Fruit fly (Drosophila melanogaster) whole organism, embryonic: Measurements from ENCODE around the gene Tengl3.

Experiments
- BtbVII ChIP-seq: fragments of 200-800 bp; sonication (Bioruptor generic); optimal IDR thresholded peaks from 3 replicates; lab custom pipeline; 2017; ENCODE audit warnings: missing biosample characterization, mild to moderate bottlenecking, missing genetic modification characterization
- CG15479 ChIP-seq: fragments of 200-800 bp; sonication (Bioruptor generic); optimal IDR thresholded peaks from 3 replicates; lab custom pipeline; 2019; ENCODE audit warnings: missing biosample characterization, mild to moderate bottlenecking, missing genetic modification characterization, moderate library complexity
- CG15514 ChIP-seq: fragments of 200-800 bp; sonication (Bioruptor generic); optimal IDR thresholded peaks from 3 replicates; lab custom pipeline; 2017; ENCODE audit warnings: missing biosample characterization, missing genetic modification characterization, mild to moderate bottlenecking, moderate library complexity, missing genetic modification reagents
- CG1792 ChIP-seq: fragments of 200-800 bp; sonication (Bioruptor generic); optimal IDR thresholded peaks from 2 replicates; lab custom pipeline; 2016; ENCODE audit warnings: missing biosample characterization, missing genetic modification characterization
- CG2199 ChIP-seq: fragments of 200-800 bp; sonication (Bioruptor generic); IDR thresholded peaks from 3 replicates; pipeline ENCODE4 v1.3.6; 2022; ENCODE audit warnings: missing biosample characterization, missing genetic modification characterization
- CG30431 ChIP-seq: fragments of 200-800 bp; sonication (Bioruptor generic); optimal IDR thresholded peaks from 2 replicates; lab custom pipeline; 2017; ENCODE audit warnings: missing biosample characterization, missing genetic modification characterization
- CG31388 ChIP-seq: fragments of 200-800 bp; sonication (Bioruptor generic); optimal IDR thresholded peaks from 2 replicates; lab custom pipeline; 2016; ENCODE audit warnings: missing biosample characterization, missing genetic modification characterization
- CG34376 ChIP-seq: fragments of 200-800 bp; sonication (Bioruptor generic); optimal IDR thresholded peaks from 2 replicates; lab custom pipeline; 2018; ENCODE audit warnings: missing biosample characterization, mild to moderate bottlenecking, missing genetic modification characterization
- CG42726 ChIP-seq: fragments of 200-800 bp; sonication (Bioruptor generic); IDR thresholded peaks from 2 replicates; pipeline ENCODE4 v1.3.6; 2022; ENCODE audit warnings: missing biosample characterization, missing genetic modification characterization; ENCODE audit not compliant: partially characterized antibody
- CG4707 ChIP-seq: fragments of 200-800 bp; sonication (Bioruptor generic); optimal IDR thresholded peaks from 2 replicates; lab custom pipeline; 2018; ENCODE audit warnings: missing biosample characterization, mild to moderate bottlenecking, missing genetic modification characterization, moderate library complexity
- CG6272 ChIP-seq: fragments of 200-800 bp; sonication (Bioruptor generic); IDR thresholded peaks from 2 replicates; pipeline ENCODE4 v1.3.6; 2022; ENCODE audit warnings: missing biosample characterization, missing genetic modification characterization
- CG8290 ChIP-seq, 3 experiments: fragments of 200-800 bp; sonication (Bioruptor generic); optimal IDR thresholded peaks; 2 replicates each; lab custom pipeline; 2016 to 2019; ENCODE audit warnings: missing biosample characterization in 3 of 3, missing genetic modification characterization in 3 of 3, mild to moderate bottlenecking in 2 of 3, moderate library complexity in 1 of 3
- CG9932 ChIP-seq: fragments of 200-800 bp; sonication (Bioruptor generic); IDR thresholded peaks from 2 replicates; pipeline ENCODE4 v1.3.6; 2022; ENCODE audit warnings: missing biosample characterization, missing genetic modification characterization
- Dbx ChIP-seq: fragments of 200-800 bp; sonication (Bioruptor generic); IDR thresholded peaks from 3 replicates; pipeline ENCODE4 v1.3.6; 2022; ENCODE audit warnings: missing biosample characterization, missing genetic modification characterization
- Drgx ChIP-seq: fragments of 200-800 bp; sonication (Bioruptor generic); IDR thresholded peaks from 2 replicates; pipeline ENCODE4 v1.3.6; 2022; ENCODE audit warnings: missing biosample characterization, missing genetic modification characterization
- Fer3 ChIP-seq: fragments of 200-800 bp; sonication (Bioruptor generic); optimal IDR thresholded peaks from 2 replicates; lab custom pipeline; 2018; ENCODE audit warnings: missing biosample characterization, mild to moderate bottlenecking, missing genetic modification characterization, moderate library complexity
- HLH4C ChIP-seq: fragments of 200-800 bp; sonication (Bioruptor generic); IDR thresholded peaks from 3 replicates; pipeline ENCODE4 v1.3.6; 2022; ENCODE audit warnings: missing biosample characterization, missing genetic modification characterization; ENCODE audit not compliant: partially characterized antibody
- Med ChIP-seq: fragments of 200-800 bp; sonication (Bioruptor generic); peaks from one replicate; lab custom pipeline; 2016; ENCODE audit warnings: missing biosample characterization, missing genetic modification characterization, mild to moderate bottlenecking, inconsistent platforms, moderate library complexity
- Mrtf ChIP-seq: fragments of 200-800 bp; sonication (Bioruptor generic); IDR thresholded peaks from 3 replicates; pipeline ENCODE4 v1.3.6; 2022; ENCODE audit warnings: missing biosample characterization, missing genetic modification characterization
- Pdp1 ChIP-seq, 2 experiments: fragments of 200-800 bp; sonication (Bioruptor generic); optimal IDR thresholded peaks; 3 replicates each; lab custom pipeline; 2016; ENCODE audit warnings: missing biosample characterization in 2 of 2, missing genetic modification characterization in 2 of 2, mild to moderate bottlenecking in 1 of 2, moderate library complexity in 1 of 2
- ara ChIP-seq: fragments of 200-800 bp; sonication (Bioruptor generic); IDR thresholded peaks from 2 replicates; pipeline ENCODE4 v1.3.6; 2022; ENCODE audit warnings: missing biosample characterization, missing genetic modification characterization
- corto ChIP-seq: fragments of 200-800 bp; sonication (Bioruptor generic); optimal IDR thresholded peaks from 2 replicates; lab custom pipeline; 2016; ENCODE audit warnings: missing biosample characterization, mild to moderate bottlenecking, missing genetic modification characterization, moderate library complexity
- crol ChIP-seq: fragments of 200-800 bp; sonication (Bioruptor generic); IDR thresholded peaks from 2 replicates; pipeline ENCODE4 v1.3.6; 2022; ENCODE audit warnings: missing biosample characterization, missing genetic modification characterization
- exex ChIP-seq: fragments of 200-800 bp; sonication (Bioruptor generic); optimal IDR thresholded peaks from 4 replicates; lab custom pipeline; 2018; ENCODE audit warnings: missing biosample characterization, mild to moderate bottlenecking, missing genetic modification characterization, moderate library complexity
- grn ChIP-seq: fragments of 200-800 bp; sonication (Bioruptor generic); optimal IDR thresholded peaks from 3 replicates; lab custom pipeline; 2017; ENCODE audit warnings: missing biosample characterization, missing genetic modification characterization
- lab ChIP-seq: fragments of 200-800 bp; sonication (Bioruptor generic); optimal IDR thresholded peaks from 3 replicates; lab custom pipeline; 2017; ENCODE audit warnings: missing biosample characterization, missing genetic modification characterization, mild to moderate bottlenecking, moderate library complexity, missing genetic modification reagents
- lbe ChIP-seq: fragments of 200-800 bp; sonication (Bioruptor generic); optimal IDR thresholded peaks from 2 replicates; lab custom pipeline; 2016; ENCODE audit warnings: missing biosample characterization, mild to moderate bottlenecking, missing genetic modification characterization
- maf-S ChIP-seq: fragments of 200-800 bp; sonication (Bioruptor generic); optimal IDR thresholded peaks from 2 replicates; lab custom pipeline; 2016; ENCODE audit warnings: missing biosample characterization, missing genetic modification characterization
- mirr ChIP-seq: fragments of 200-800 bp; sonication (Bioruptor generic); optimal IDR thresholded peaks from 3 replicates; lab custom pipeline; 2018; ENCODE audit warnings: missing biosample characterization, mild to moderate bottlenecking, missing genetic modification characterization
- repo ChIP-seq: fragments of 200-800 bp; sonication (Bioruptor generic); optimal IDR thresholded peaks from 2 replicates; lab custom pipeline; 2016; ENCODE audit warnings: missing biosample characterization, missing genetic modification characterization
- ro ChIP-seq: fragments of 200-800 bp; sonication (Bioruptor generic); IDR thresholded peaks from 2 replicates; pipeline ENCODE4 v1.3.6; 2022; ENCODE audit warnings: missing biosample characterization, missing genetic modification characterization
- sd ChIP-seq: fragments of 200-800 bp; sonication (Bioruptor generic); optimal IDR thresholded peaks from 3 replicates; lab custom pipeline; 2018; ENCODE audit warnings: missing biosample characterization, mild to moderate bottlenecking, missing genetic modification characterization, moderate library complexity
- sens ChIP-seq: fragments of 200-800 bp; sonication (Bioruptor generic); peaks from one replicate; lab custom pipeline; 2016; ENCODE audit warnings: missing biosample characterization, missing genetic modification characterization
- shn ChIP-seq: fragments of 200-800 bp; sonication (Bioruptor generic); optimal IDR thresholded peaks from 3 replicates; lab custom pipeline; 2016; ENCODE audit warnings: missing biosample characterization, missing genetic modification characterization
- sr ChIP-seq: fragments of 200-800 bp; sonication (Bioruptor generic); IDR thresholded peaks from 3 replicates; pipeline ENCODE4 v1.3.6; 2022; ENCODE audit warnings: missing biosample characterization, missing genetic modification characterization
- sug ChIP-seq: fragments of 200-800 bp; optimal IDR thresholded peaks from 2 replicates; lab custom pipeline; 2019; ENCODE audit warnings: missing biosample characterization, mild to moderate bottlenecking, missing genetic modification characterization, moderate library complexity
- tll ChIP-seq, 2 experiments: fragments of 200-800 bp in 1 of 2; fragments of >200 bp in 1 of 2; sonication (Bioruptor generic) in 1 of 2; optimal IDR thresholded peaks; 2 replicates each; lab custom pipeline; 2017 to 2019; ENCODE audit warnings: missing biosample characterization in 2 of 2, missing genetic modification characterization in 2 of 2, mild to moderate bottlenecking in 1 of 2, moderate library complexity in 1 of 2
- zfh1 ChIP-seq: fragments of 200-800 bp; sonication (Bioruptor generic); IDR thresholded peaks from 3 replicates; pipeline ENCODE4 v1.3.6; 2022; ENCODE audit warnings: missing biosample characterization, missing genetic modification characterization

The Tengl3 gene

DNA sequence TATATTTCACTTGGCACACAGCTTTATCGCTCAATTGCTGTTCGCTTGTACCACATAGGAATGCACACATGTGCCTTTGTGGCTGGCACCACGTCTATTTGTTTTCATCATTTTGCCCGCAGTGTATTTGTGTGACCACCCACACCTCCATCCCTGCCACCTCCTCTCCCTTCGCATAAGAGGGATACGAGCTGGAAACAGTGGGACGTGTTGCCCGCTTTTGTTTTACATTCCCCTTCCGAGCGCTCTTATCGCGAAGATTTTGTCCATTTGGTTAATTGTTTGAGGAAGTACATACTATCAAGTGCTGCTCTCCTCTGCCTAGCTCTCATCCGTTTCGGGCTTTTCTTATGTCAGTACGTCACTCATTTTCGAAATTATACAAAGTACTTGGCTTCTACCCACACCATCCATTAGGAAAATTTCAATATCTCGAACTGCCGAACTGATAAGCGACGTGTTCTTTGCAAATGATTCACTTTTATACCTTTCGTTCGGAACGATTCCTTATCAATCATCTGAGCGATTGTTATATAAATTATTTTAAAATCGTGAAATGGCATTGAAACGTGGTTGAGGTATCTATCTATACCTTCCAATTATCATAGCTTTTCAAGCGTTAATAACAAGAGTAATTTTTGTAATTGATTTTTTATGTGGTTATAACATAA, 9.7 kb downstream of the Tengl3 start:
- TF ChIP-seq HLH4C (GFP tag; lab: Robert Waterston, UW): 0 out of 3 replicates have a peak, but pooled peaks have one; percentile 16
- no peak for TF ChIP-seq maf-S (GFP tag; lab: Kevin White, UChicago)
- TF ChIP-seq lbe (GFP tag; lab: Kevin White, UChicago): peak; percentile 10
- no peak for TF ChIP-seq CG30431
- peak; percentile 13 for TF ChIP-seq sug (tag; lab: Kevin White, UChicago)
- TF ChIP-seq CG31388: no peak
- TF ChIP-seq repo (GFP tag; lab: Kevin White, UChicago): no peak
- TF ChIP-seq lab (GFP tag; lab: Kevin White, UChicago): peak; percentile 29
- TF ChIP-seq corto (GFP tag; lab: Kevin White, UChicago): peak; percentile 9
- TF ChIP-seq Mrtf: 0 out of 3 replicates have a peak, but pooled peaks have one; percentile 26
- no peak for TF ChIP-seq shn (GFP tag; lab: Kevin White, UChicago)
- TF ChIP-seq CG4707 (GFP tag; lab: Kevin White, UChicago): peak; percentile 16
- TF ChIP-seq sd (tag; lab: Kevin White, UChicago): peak; percentile 34
- peak; percentile 18; the same call in 1 of the 2 replicates for TF ChIP-seq ara (GFP tag; lab: Robert Waterston, UW)
- TF ChIP-seq CG1792 (GFP tag; lab: Kevin White, UChicago): no peak
- TF ChIP-seq crol: peak; percentile 87
- no peak for TF ChIP-seq CG15514 (GFP tag; lab: Kevin White, UChicago)
- TF ChIP-seq Fer3 (tag; lab: Kevin White, UChicago): no peak
- TF ChIP-seq Dbx (GFP tag; lab: Robert Waterston, UW): 0 out of 3 replicates have a peak, but pooled peaks have one; percentile 22
- peak; percentile 60; the same call in 2 of the 3 replicates for TF ChIP-seq sr (GFP tag; lab: Robert Waterston, UW)
- 0 out of 2 replicates have a peak, but pooled peaks have one; percentile 10 for TF ChIP-seq CG9932 (GFP tag; lab: Robert Waterston, UW)
- no peak for TF ChIP-seq ro
- TF ChIP-seq CG2199: peak; percentile 32; the same call in 1 of the 3 replicates
- TF ChIP-seq tll (GFP tag; optimal IDR thresholded peaks at IDR 0.05; lab: Kevin White, UChicago): no peak
- 0 out of 3 replicates have a peak, but pooled peaks have one; percentile 14 for TF ChIP-seq zfh1 (GFP tag; lab: Robert Waterston, UW)
- peak; percentile 62 for TF ChIP-seq BtbVII (GFP tag; lab: Kevin White, UChicago)
- TF ChIP-seq CG15479: peak; percentile 30
- TF ChIP-seq CG34376 (GFP tag; lab: Kevin White, UChicago): peak; percentile 38
- peak; percentile 71 for TF ChIP-seq grn (GFP tag; lab: Kevin White, UChicago)
- no peak for TF ChIP-seq CG42726 (GFP tag; lab: Robert Waterston, UW)
- TF ChIP-seq CG8290 (GFP tag; optimal IDR thresholded peaks at IDR 0.05; lab: Kevin White, UChicago): no peak
- peak in 1 of 2 experiments; percentile 37 for TF ChIP-seq CG8290 (tag; optimal IDR thresholded peaks at IDR 0.05; lab: Kevin White, UChicago)
- peak; percentile 94 for TF ChIP-seq exex (tag; lab: Kevin White, UChicago)
- peak in 1 of 2 experiments; percentile 84 for TF ChIP-seq Pdp1 (GFP tag; optimal IDR thresholded peaks at IDR 0.05; lab: Kevin White, UChicago)
- TF ChIP-seq Med (GFP tag; lab: Kevin White, UChicago): peak; percentile 74
- no peak for TF ChIP-seq CG6272 (GFP tag; lab: Robert Waterston, UW)
- TF ChIP-seq mirr (GFP tag; lab: Kevin White, UChicago): peak; percentile 57
- TF ChIP-seq sens (GFP tag; lab: Kevin White, UChicago): peak; percentile 52
- TF ChIP-seq Drgx (GFP tag; lab: Robert Waterston, UW): 0 out of 2 replicates have a peak, but pooled peaks have one; percentile 23
